Worm (Caenorhabditis elegans) whole organism, late embryonic: ENCODE data around the gene T09A5.14.

ENCODE experiments used
- C08G9.2 ChIP-seq: sonication (generic microtip); optimal IDR thresholded peaks from 2 replicates; lab custom pipeline; 2016; ENCODE audit warnings: mild to moderate bottlenecking, missing genetic modification characterization, moderate library complexity, missing compliant biosample characterization
- Y22D7AL.16 ChIP-seq: sonication (generic microtip); optimal IDR thresholded peaks from 2 replicates; lab custom pipeline; 2016; ENCODE audit warnings: missing genetic modification characterization, missing compliant biosample characterization
- ama-1 ChIP-seq: fragments of 150-350 bp; optimal IDR thresholded peaks from 2 replicates; lab custom pipeline; 2014
- ceh-24 ChIP-seq: sonication (generic microtip); optimal IDR thresholded peaks from 2 replicates; lab custom pipeline; 2016; ENCODE audit warnings: mild to moderate bottlenecking, missing genetic modification characterization, missing compliant biosample characterization
- dmd-4 ChIP-seq: sonication (generic microtip); optimal IDR thresholded peaks from 2 replicates; lab custom pipeline; 2016; ENCODE audit warnings: borderline replicate concordance, missing genetic modification characterization, missing compliant biosample characterization
- ets-4 ChIP-seq: sonication (generic microtip); optimal IDR thresholded peaks from 2 replicates; lab custom pipeline; 2016; ENCODE audit warnings: missing genetic modification characterization, missing compliant biosample characterization
- fkh-10 ChIP-seq: fragments of 150-350 bp; optimal IDR thresholded peaks from 2 replicates; lab custom pipeline; 2014; ENCODE audit warnings: missing biosample characterization, missing genetic modification reagents, missing genetic modification characterization
- gmeb-2 ChIP-seq: sonication (generic microtip); optimal IDR thresholded peaks from 2 replicates; lab custom pipeline; 2016; ENCODE audit warnings: missing genetic modification characterization, inconsistent platforms, missing compliant biosample characterization
- hlh-6 ChIP-seq: sonication (generic microtip); optimal IDR thresholded peaks from 2 replicates; lab custom pipeline; 2016; ENCODE audit warnings: missing genotype, missing genetic modification characterization, missing compliant biosample characterization
- nhr-11 ChIP-seq: fragments of 150-350 bp; optimal IDR thresholded peaks from 2 replicates; lab custom pipeline; 2014; ENCODE audit warnings: missing biosample characterization, missing genetic modification characterization
- pqm-1 ChIP-seq: sonication (generic microtip); optimal IDR thresholded peaks from 2 replicates; lab custom pipeline; 2016; ENCODE audit warnings: missing genetic modification characterization, missing compliant biosample characterization
- unc-86 ChIP-seq: sonication (generic microtip); optimal IDR thresholded peaks from 2 replicates; lab custom pipeline; 2016; ENCODE audit warnings: missing genetic modification characterization, missing compliant biosample characterization

ce11 chrII:7815406-7815805 lies 16.7 kb upstream of the T09A5.14 start:
- TF ChIP-seq Y22D7AL.16 (tag; lab: Kevin White, UChicago) (no peak), dmd-4 (tag; lab: Kevin White, UChicago) (no peak), hlh-6 (tag; lab: Kevin White, UChicago) (no peak), C08G9.2 (no peak), ceh-24 (tag; lab: Kevin White, UChicago) (no peak), unc-86 (tag; lab: Kevin White, UChicago) (no peak), gmeb-2 (no peak), ama-1 (no peak), nhr-11 (tag; lab: Kevin White, UChicago) (no peak), fkh-10 (GFP tag; lab: Kevin White, UChicago) (no peak), pqm-1 (tag; lab: Kevin White, UChicago) (no peak), ets-4 (tag; lab: Kevin White, UChicago) (no peak)
